Comparison of ENCODE assay signal across 5 fruit fly cellular contexts in the genomic region with DNA sequence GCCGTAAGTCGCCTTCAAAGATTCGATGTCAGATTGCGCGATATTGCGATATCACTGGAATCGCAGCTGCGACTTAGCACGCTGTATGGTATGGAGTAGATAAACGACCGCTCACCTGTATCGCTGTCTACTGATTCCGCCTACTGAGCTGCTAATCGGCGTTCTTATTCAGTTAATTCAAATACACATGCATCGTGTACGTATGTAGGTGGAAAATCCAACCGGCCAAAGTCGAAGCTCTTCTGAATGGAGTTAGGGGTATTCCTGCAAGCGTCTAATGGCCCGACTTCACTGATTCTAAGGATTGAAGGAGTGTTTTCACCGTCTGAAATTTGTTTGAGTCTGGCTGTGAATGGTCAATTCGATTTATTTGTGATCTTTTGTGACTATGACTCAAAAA.
A peak's percentile ranks its signal among the peaks of the same experiment; 100 is the strongest.
TF ChIP-seq lines count a peak whose summit lies in the region.

A gene (minus strand): TSS at position 231 of the 400 bp plus-strand sequence.

- TF ChIP-seq CTCF in whole organism, embryonic (GFP tag; optimal IDR thresholded peaks at IDR 0.05; lab: Kevin White, UChicago) = no peak

TF ChIP-seq in whole organism, adult, 20 proteins besides CTCF, POLR2A, EP300 and RAD21 (continues in another document):
- TF ChIP-seq CG5204 (GFP tag; optimal IDR thresholded peaks at IDR 0.05; lab: Kevin White, UChicago) (no peak), CG11617 (GFP tag; optimal IDR thresholded peaks at IDR 0.05; lab: Kevin White, UChicago) (peak; percentile 1), CG7101 (tag; optimal IDR thresholded peaks at IDR 0.05; lab: Kevin White, UChicago) (no peak), kay (GFP tag; lab: Kevin White, UChicago; ENCODE audit: borderline replicate concordance) (no peak), Crg-1 (GFP tag; optimal IDR thresholded peaks at IDR 0.05; lab: Kevin White, UChicago) (no peak), tj (GFP tag; optimal IDR thresholded peaks at IDR 0.05; lab: Kevin White, UChicago) (peak; percentile 29), CG14711 (tag; optimal IDR thresholded peaks at IDR 0.05; lab: Kevin White, UChicago) (peak; percentile 12), Hr96 (GFP tag; optimal IDR thresholded peaks at IDR 0.05; lab: Kevin White, UChicago) (no peak), CG7045 (GFP tag; optimal IDR thresholded peaks at IDR 0.05; lab: Kevin White, UChicago) (no peak), Mnt (GFP tag; optimal IDR thresholded peaks at IDR 0.05; lab: Kevin White, UChicago) (peak; percentile 84), ovo (GFP tag; optimal IDR thresholded peaks at IDR 0.05; lab: Kevin White, UChicago) (no peak), bab1 (GFP tag; optimal IDR thresholded peaks at IDR 0.05; lab: Kevin White, UChicago) (peak; percentile 14), pad (GFP tag; optimal IDR thresholded peaks at IDR 0.05; lab: Kevin White, UChicago) (peak; percentile 25), toe (GFP tag; optimal IDR thresholded peaks at IDR 0.05; lab: Kevin White, UChicago) (peak; percentile 71), cic (GFP tag; optimal IDR thresholded peaks at IDR 0.05; lab: Kevin White, UChicago) (peak; percentile 62), CG12768 (GFP tag; optimal IDR thresholded peaks at IDR 0.05; lab: Kevin White, UChicago) (peak; percentile 83), cnc (optimal IDR thresholded peaks at IDR 0.05; lab: Kevin White, UChicago) (no peak)

TF ChIP-seq in whole organism, embryonic, 481 proteins besides CTCF, POLR2A, EP300 and RAD21 (continues in another document):
- TF ChIP-seq Myb (GFP tag; optimal IDR thresholded peaks at IDR 0.05; lab: Kevin White, UChicago) (peak; percentile 23), org-1 (GFP tag; optimal IDR thresholded peaks at IDR 0.05; lab: Kevin White, UChicago) (no peak), CG18599 (GFP tag; optimal IDR thresholded peaks at IDR 0.05; lab: Kevin White, UChicago) (no peak), corto (GFP tag; optimal IDR thresholded peaks at IDR 0.05; lab: Kevin White, UChicago) (no peak), ac (GFP tag; optimal IDR thresholded peaks at IDR 0.05; lab: Kevin White, UChicago) (no peak), CG4360 (GFP tag; IDR thresholded peaks at IDR 0.05; lab: Robert Waterston, UW) (no peak), unpg (GFP tag; optimal IDR thresholded peaks at IDR 0.05; lab: Kevin White, UChicago) (no peak), CG1603 (tag; optimal IDR thresholded peaks at IDR 0.05; lab: Kevin White, UChicago) (peak; percentile 31), CG4424 (GFP tag; optimal IDR thresholded peaks at IDR 0.05; lab: Kevin White, UChicago) (no peak), CG14710 (tag; optimal IDR thresholded peaks at IDR 0.05; lab: Kevin White, UChicago) (no peak), slp2 (GFP tag; optimal IDR thresholded peaks at IDR 0.05; lab: Kevin White, UChicago) (no peak), CG11504 (tag; optimal IDR thresholded peaks at IDR 0.05; lab: Kevin White, UChicago) (no peak), slou (GFP tag; optimal IDR thresholded peaks at IDR 0.05; lab: Kevin White, UChicago) (no peak), BEAF-32 (GFP tag; optimal IDR thresholded peaks at IDR 0.05; lab: Kevin White, UChicago) (peak; percentile 2), CG10147 (GFP tag; optimal IDR thresholded peaks at IDR 0.05; lab: Kevin White, UChicago) (no peak), CG4854 (GFP tag; optimal IDR thresholded peaks at IDR 0.05; lab: Kevin White, UChicago) (no peak), CG3995 (GFP tag; optimal IDR thresholded peaks at IDR 0.05; lab: Kevin White, UChicago) (peak; percentile 65), aop (GFP tag; IDR thresholded peaks at IDR 0.05; lab: Robert Waterston, UW) (no peak), D19B (GFP tag; optimal IDR thresholded peaks at IDR 0.05; lab: Kevin White, UChicago) (no peak)

TF ChIP-seq in whole organism, prepupa, 60 proteins besides CTCF, POLR2A, EP300 and RAD21 (continues in another document):
- peak; percentile 29 for TF ChIP-seq esn (GFP tag; optimal IDR thresholded peaks at IDR 0.05; lab: Kevin White, UChicago)
- TF ChIP-seq CG6808 (GFP tag; optimal IDR thresholded peaks at IDR 0.05; lab: Kevin White, UChicago) = peak; percentile 56
- no peak for TF ChIP-seq Sox102F (GFP tag; optimal IDR thresholded peaks at IDR 0.05; lab: Kevin White, UChicago)
- peak; percentile 68 for TF ChIP-seq Eip78C (GFP tag; lab: Kevin White, UChicago)
- TF ChIP-seq ss (GFP tag; optimal IDR thresholded peaks at IDR 0.05; lab: Kevin White, UChicago) = peak in 1 of 2 experiments; percentile 72
- no peak for TF ChIP-seq CG7368 (GFP tag; optimal IDR thresholded peaks at IDR 0.05; lab: Kevin White, UChicago)
- TF ChIP-seq Hr38 (GFP tag; optimal IDR thresholded peaks at IDR 0.05; lab: Kevin White, UChicago) = no peak
- peak; percentile 33 for TF ChIP-seq Sox14 (GFP tag; optimal IDR thresholded peaks at IDR 0.05; lab: Kevin White, UChicago)
- TF ChIP-seq CG16779 (tag; optimal IDR thresholded peaks at IDR 0.05; lab: Kevin White, UChicago) = no peak
- TF ChIP-seq CG3032 (tag; optimal IDR thresholded peaks at IDR 0.05; lab: Kevin White, UChicago) = peak; percentile 38
- TF ChIP-seq vri (GFP tag; optimal IDR thresholded peaks at IDR 0.05; lab: Kevin White, UChicago) = no peak
- peak in 1 of 2 experiments; percentile 3 for TF ChIP-seq salr (GFP tag; optimal IDR thresholded peaks at IDR 0.05; lab: Kevin White, UChicago)
- TF ChIP-seq Ets96B (tag; optimal IDR thresholded peaks at IDR 0.05; lab: Kevin White, UChicago) = peak; percentile 9
- TF ChIP-seq CG6854 (GFP tag; optimal IDR thresholded peaks at IDR 0.05; lab: Kevin White, UChicago) = peak; percentile 64
- no peak for TF ChIP-seq OdsH (GFP tag; optimal IDR thresholded peaks at IDR 0.05; lab: Kevin White, UChicago)
- TF ChIP-seq CG6792 (GFP tag; optimal IDR thresholded peaks at IDR 0.05; lab: Kevin White, UChicago) = no peak
- TF ChIP-seq CG1621 (tag; optimal IDR thresholded peaks at IDR 0.05; lab: Kevin White, UChicago) = peak; percentile 31
- TF ChIP-seq CG31627 (GFP tag; optimal IDR thresholded peaks at IDR 0.05; lab: Kevin White, UChicago) = peak; percentile 23
- peak; percentile 1 for TF ChIP-seq lz (GFP tag; optimal IDR thresholded peaks at IDR 0.05; lab: Kevin White, UChicago)

TF ChIP-seq in whole organism, pupa, 21 proteins besides CTCF, POLR2A, EP300 and RAD21 (continues in another document):
- TF ChIP-seq EcR (GFP tag; optimal IDR thresholded peaks at IDR 0.05; lab: Kevin White, UChicago) (peak; percentile 11), CG34367 (tag; optimal IDR thresholded peaks at IDR 0.05; lab: Kevin White, UChicago) (peak; percentile 25), D1 (tag; optimal IDR thresholded peaks at IDR 0.05; lab: Kevin White, UChicago) (no peak), Snoo (tag; optimal IDR thresholded peaks at IDR 0.05; lab: Kevin White, UChicago) (peak; percentile 51), CG10348 (GFP tag; IDR thresholded peaks at IDR 0.05; lab: Robert Waterston, UW) (no peak), CG8301 (tag; optimal IDR thresholded peaks at IDR 0.05; lab: Kevin White, UChicago) (no peak), fd96Ca (GFP tag; IDR thresholded peaks at IDR 0.05; lab: Robert Waterston, UW) (no peak), CG15710 (tag; optimal IDR thresholded peaks at IDR 0.05; lab: Kevin White, UChicago) (peak; percentile 34), CG14655 (GFP tag; optimal IDR thresholded peaks at IDR 0.05; lab: Kevin White, UChicago) (no peak), CG8159 (tag; optimal IDR thresholded peaks at IDR 0.05; lab: Kevin White, UChicago) (no peak), CG12605 (GFP tag; IDR thresholded peaks at IDR 0.05; lab: Robert Waterston, UW) (peak; percentile 35; the same call in 1 of the 2 replicates), rn (GFP tag; IDR thresholded peaks at IDR 0.05; lab: Robert Waterston, UW) (no peak), CG13204 (GFP tag; optimal IDR thresholded peaks at IDR 0.05; lab: Kevin White, UChicago) (no peak), CG17806 (tag; optimal IDR thresholded peaks at IDR 0.05; lab: Kevin White, UChicago) (peak; percentile 6), gl (tag; optimal IDR thresholded peaks at IDR 0.05; lab: Kevin White, UChicago) (peak; percentile 60), CG9948 (tag; optimal IDR thresholded peaks at IDR 0.05; lab: Kevin White, UChicago) (no peak), Pif1B (GFP tag; optimal IDR thresholded peaks at IDR 0.05; lab: Kevin White, UChicago) (no peak), Ets98B (GFP tag; IDR thresholded peaks at IDR 0.05; lab: Robert Waterston, UW) (peak; percentile 57), CG4496 (GFP tag; IDR thresholded peaks at IDR 0.05; lab: Robert Waterston, UW) (peak; percentile 71), Pif1A (GFP tag; optimal IDR thresholded peaks at IDR 0.05; lab: Kevin White, UChicago) (no peak)

TF ChIP-seq in whole organism, wandering third instar larva, 38 proteins besides CTCF, POLR2A, EP300 and RAD21 (continues in another document):
- TF ChIP-seq pan (optimal IDR thresholded peaks at IDR 0.05; lab: Kevin White, UChicago) = no peak
- peak; percentile 10 for TF ChIP-seq HLH106 (tag; optimal IDR thresholded peaks at IDR 0.05; lab: Kevin White, UChicago)
- no peak for TF ChIP-seq dsf (GFP tag; optimal IDR thresholded peaks at IDR 0.05; lab: Kevin White, UChicago; ENCODE audit: borderline replicate concordance)
- TF ChIP-seq Vsx2 (GFP tag; optimal IDR thresholded peaks at IDR 0.05; lab: Kevin White, UChicago; ENCODE audit: partially characterized antibody) = no peak
- peak; percentile 97 for TF ChIP-seq N (GFP tag; optimal IDR thresholded peaks at IDR 0.05; lab: Kevin White, UChicago)
- TF ChIP-seq psq (GFP tag; optimal IDR thresholded peaks at IDR 0.05; lab: Kevin White, UChicago) = no peak
- peak; percentile 27 for TF ChIP-seq CG9705 (GFP tag; optimal IDR thresholded peaks at IDR 0.05; lab: Kevin White, UChicago)
- TF ChIP-seq Hr83 (GFP tag; optimal IDR thresholded peaks at IDR 0.05; lab: Kevin White, UChicago; ENCODE audit: poor library complexity, severe bottlenecking) = no peak
- no peak for TF ChIP-seq Rel (GFP tag; optimal IDR thresholded peaks at IDR 0.05; lab: Kevin White, UChicago)
- TF ChIP-seq Rel (tag; optimal IDR thresholded peaks at IDR 0.05; lab: Kevin White, UChicago) = peak; percentile 54
- no peak for TF ChIP-seq br (GFP tag; optimal IDR thresholded peaks at IDR 0.05; lab: Kevin White, UChicago)
- peak; percentile 40 for TF ChIP-seq fru (GFP tag; optimal IDR thresholded peaks at IDR 0.05; lab: Kevin White, UChicago)
- no peak for TF ChIP-seq Myc (optimal IDR thresholded peaks at IDR 0.05; lab: Kevin White, UChicago)
- TF ChIP-seq Dfd (GFP tag; optimal IDR thresholded peaks at IDR 0.05; lab: Kevin White, UChicago) = no peak
- TF ChIP-seq GATAd (GFP tag; optimal IDR thresholded peaks at IDR 0.05; lab: Kevin White, UChicago) = no peak
- peak; percentile 59 for TF ChIP-seq Hr78 (GFP tag; optimal IDR thresholded peaks at IDR 0.05; lab: Kevin White, UChicago)
- no peak for TF ChIP-seq Jra (GFP tag; optimal IDR thresholded peaks at IDR 0.05; lab: Kevin White, UChicago)
- TF ChIP-seq lola (GFP tag; optimal IDR thresholded peaks at IDR 0.05; lab: Kevin White, UChicago) = no peak
- TF ChIP-seq CrebA (GFP tag; optimal IDR thresholded peaks at IDR 0.05; lab: Kevin White, UChicago; ENCODE audit: borderline replicate concordance) = no peak
- TF ChIP-seq woc (GFP tag; optimal IDR thresholded peaks at IDR 0.05; lab: Kevin White, UChicago) = no peak
- TF ChIP-seq dmrt93B (GFP tag; optimal IDR thresholded peaks at IDR 0.05; lab: Kevin White, UChicago) = no peak
- no peak for TF ChIP-seq CG32264 (GFP tag; optimal IDR thresholded peaks at IDR 0.05; lab: Kevin White, UChicago)
- TF ChIP-seq brk (GFP tag; optimal IDR thresholded peaks at IDR 0.05; lab: Kevin White, UChicago) = no peak
